Worm (Caenorhabditis elegans) whole organism, L3 larva: ENCODE results near the gene srh-59.

Source experiments
- ama-1 ChIP-seq: fragments of 150-350 bp; optimal IDR thresholded peaks from 2 replicates; lab custom pipeline; 2018
- egl-27 ChIP-seq: sonication (generic microtip); optimal IDR thresholded peaks from 4 replicates; lab custom pipeline; 2017; ENCODE audit warnings: missing biosample characterization, missing genetic modification reagents, missing genetic modification characterization
- fkh-10 ChIP-seq: sonication (generic microtip); optimal IDR thresholded peaks from 2 replicates; lab custom pipeline; 2017; ENCODE audit warnings: missing biosample characterization, missing genetic modification reagents, missing genetic modification characterization
- lin-39 ChIP-seq: fragments of 150-350 bp; optimal IDR thresholded peaks from 2 replicates; lab custom pipeline; 2018; ENCODE audit warnings: missing biosample characterization, missing genetic modification reagents, missing genetic modification characterization
- nhr-11 ChIP-seq: fragments of 150-350 bp; optimal IDR thresholded peaks from 2 replicates; lab custom pipeline; 2014; ENCODE audit warnings: missing biosample characterization, missing genetic modification characterization
- nhr-43 ChIP-seq: sonication (generic microtip); optimal IDR thresholded peaks from 2 replicates; lab custom pipeline; 2016; ENCODE audit warnings: mild to moderate bottlenecking, missing genetic modification characterization, missing compliant biosample characterization; ENCODE audit not compliant: poor library complexity, severe bottlenecking
- pqm-1 ChIP-seq: fragments of 150-350 bp; optimal IDR thresholded peaks from 2 replicates; lab custom pipeline; 2017; ENCODE audit warnings: missing biosample characterization, missing genetic modification characterization, inconsistent platforms
- ztf-11 ChIP-seq: fragments of 150-350 bp; optimal IDR thresholded peaks from 2 replicates; lab custom pipeline; 2014; ENCODE audit warnings: missing biosample characterization, missing genetic modification characterization
- ztf-4 ChIP-seq: fragments of 150-350 bp; optimal IDR thresholded peaks from 2 replicates; lab custom pipeline; 2014; ENCODE audit warnings: missing biosample characterization, missing genetic modification characterization

DNA sequence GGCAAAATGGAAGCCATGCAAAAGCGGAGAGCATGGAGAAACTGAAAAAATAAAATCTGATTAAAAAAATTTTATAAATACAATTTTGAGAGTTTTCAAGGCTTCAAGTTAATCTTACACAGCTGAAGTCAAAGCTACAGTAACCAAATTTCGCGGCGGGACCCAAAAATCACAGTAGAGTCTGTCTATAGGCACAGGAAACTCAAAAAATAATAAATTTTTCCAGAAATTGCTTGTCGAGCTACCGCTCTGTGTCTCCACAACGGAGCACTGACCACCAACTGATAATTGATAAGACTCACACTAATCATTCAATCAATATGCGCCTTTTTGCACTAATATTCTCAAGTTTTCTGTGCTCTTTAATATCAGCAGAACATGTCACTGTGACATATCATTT, 31.5 kb upstream of the srh-59 start, which contains the start of gene W10G11.19:
- no peak for TF ChIP-seq lin-39 (tag; lab: Kevin White, UChicago)
- no peak for TF ChIP-seq nhr-43 (tag; lab: Kevin White, UChicago)
- TF ChIP-seq fkh-10 = no peak
- TF ChIP-seq ztf-4 (tag; lab: Kevin White, UChicago) = no peak
- no peak for TF ChIP-seq ztf-11 (tag; lab: Kevin White, UChicago)
- TF ChIP-seq egl-27 = no peak
- no peak for TF ChIP-seq pqm-1 (tag; lab: Kevin White, UChicago)
- TF ChIP-seq nhr-11 (tag; lab: Kevin White, UChicago) = no peak
- no peak for TF ChIP-seq ama-1 (lab: Kevin White, UChicago)
